Fruit fly (Drosophila melanogaster): ENCODE data around the gene wor.
A peak's percentile ranks its signal among the peaks of the same experiment; 100 is the strongest.

wor gene

dm6 chr2L:15414068-15414467 is 11.3 kb downstream of the wor start (continued):
- TF ChIP-seq CG3032 (tag; optimal IDR thresholded peaks at IDR 0.05) (peak; percentile 78), vri (GFP tag; optimal IDR thresholded peaks at IDR 0.05) (peak; percentile 82), CG6163 (GFP tag; IDR thresholded peaks at IDR 0.05) (peak; percentile 85), CG16779 (tag; optimal IDR thresholded peaks at IDR 0.05) (no peak), CG31627 (GFP tag; optimal IDR thresholded peaks at IDR 0.05) (peak; percentile 64), ss (GFP tag; optimal IDR thresholded peaks at IDR 0.05) (peak; percentile 40 to 57), CG6854 (GFP tag; optimal IDR thresholded peaks at IDR 0.05) (peak; percentile 66), Eip75B (GFP tag; optimal IDR thresholded peaks at IDR 0.05) (peak; percentile 73), eg (GFP tag; IDR thresholded peaks at IDR 0.05) (no peak), achi (GFP tag; optimal IDR thresholded peaks at IDR 0.05) (peak; percentile 76), CG3919 (GFP tag; optimal IDR thresholded peaks at IDR 0.05) (peak; percentile 70), fkh (GFP tag; optimal IDR thresholded peaks at IDR 0.05) (no peak), CG32006 (GFP tag; optimal IDR thresholded peaks at IDR 0.05) (peak; percentile 11), topi (GFP tag; optimal IDR thresholded peaks at IDR 0.05) (peak; percentile 87), CG11902 (GFP tag; optimal IDR thresholded peaks at IDR 0.05) (peak; percentile 24), CG8119 (GFP tag; IDR thresholded peaks at IDR 0.05) (peak; percentile 49; the same call in 1 of the 3 replicates)

DNA sequence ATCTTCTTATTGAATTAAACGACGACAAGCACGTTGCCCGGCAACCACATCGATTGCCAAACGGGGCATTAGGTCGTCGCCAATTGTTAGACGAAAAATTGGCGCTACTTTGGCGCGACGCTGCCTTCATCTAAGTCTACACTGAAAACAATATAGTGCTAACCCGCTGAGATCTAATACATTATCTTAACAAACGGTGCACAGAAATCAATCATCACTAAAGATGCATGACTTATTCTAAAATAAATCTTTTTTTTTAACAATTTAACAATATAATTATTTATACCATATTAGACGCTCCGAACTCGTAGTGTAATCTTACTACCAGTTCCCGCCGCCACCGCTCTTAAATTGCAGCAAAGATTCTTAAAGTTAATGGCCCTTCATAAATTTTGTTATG is 13.5 kb downstream of the wor start:
- TF ChIP-seq CG11294 (GFP tag; IDR thresholded peaks at IDR 0.05) (no peak), CG8319 (GFP tag; optimal IDR thresholded peaks at IDR 0.05) (no peak), CG4318 (GFP tag; optimal IDR thresholded peaks at IDR 0.05) (no peak), CG15336 (GFP tag; IDR thresholded peaks at IDR 0.05) (0 out of 2 replicates have a peak, but pooled peaks have one; percentile 36), fd85E (GFP tag; optimal IDR thresholded peaks at IDR 0.05) (no peak), achi (GFP tag; optimal IDR thresholded peaks at IDR 0.05) (no peak), eg (GFP tag; IDR thresholded peaks at IDR 0.05) (0 out of 3 replicates have a peak, but pooled peaks have one; percentile 36), CG11902 (GFP tag; optimal IDR thresholded peaks at IDR 0.05) (no peak), Eip75B (GFP tag; optimal IDR thresholded peaks at IDR 0.05) (no peak), CG34406 (GFP tag; optimal IDR thresholded peaks at IDR 0.05) (no peak), topi (GFP tag; optimal IDR thresholded peaks at IDR 0.05) (no peak), lz (GFP tag; optimal IDR thresholded peaks at IDR 0.05) (no peak), acj6 (GFP tag; optimal IDR thresholded peaks at IDR 0.05) (no peak), vri (GFP tag; optimal IDR thresholded peaks at IDR 0.05) (no peak), Lpt (GFP tag; optimal IDR thresholded peaks at IDR 0.05) (no peak), CG10669 (GFP tag; optimal IDR thresholded peaks at IDR 0.05) (no peak), Sox14 (GFP tag; optimal IDR thresholded peaks at IDR 0.05) (no peak), Hr38 (GFP tag; optimal IDR thresholded peaks at IDR 0.05) (no peak), CG8119 (GFP tag; IDR thresholded peaks at IDR 0.05) (peak; percentile 34; the same call in 1 of the 3 replicates), Ets21C (GFP tag; optimal IDR thresholded peaks at IDR 0.05) (no peak), Gug (GFP tag; IDR thresholded peaks at IDR 0.05) (no peak), net (GFP tag; optimal IDR thresholded peaks at IDR 0.05) (no peak), CG6276 (GFP tag; optimal IDR thresholded peaks at IDR 0.05) (no peak), Sox15 (GFP tag; optimal IDR thresholded peaks at IDR 0.05) (no peak), ss (GFP tag; optimal IDR thresholded peaks at IDR 0.05) (no peak), CG16779 (tag; optimal IDR thresholded peaks at IDR 0.05) (no peak), OdsH (GFP tag; optimal IDR thresholded peaks at IDR 0.05) (no peak), dac (GFP tag; optimal IDR thresholded peaks at IDR 0.05) (no peak), CG3919 (GFP tag; optimal IDR thresholded peaks at IDR 0.05) (no peak), CG1621 (tag; optimal IDR thresholded peaks at IDR 0.05) (no peak), Met (GFP tag; optimal IDR thresholded peaks at IDR 0.05) (no peak), CG10631 (GFP tag; optimal IDR thresholded peaks at IDR 0.05) (peak; percentile 3), fkh (GFP tag; optimal IDR thresholded peaks at IDR 0.05) (no peak), esn (GFP tag; optimal IDR thresholded peaks at IDR 0.05) (no peak), Hr39 (GFP tag; optimal IDR thresholded peaks at IDR 0.05) (no peak), CG11762 (GFP tag; optimal IDR thresholded peaks at IDR 0.05; ENCODE audit: insufficient read depth) (no peak), CG32006 (GFP tag; optimal IDR thresholded peaks at IDR 0.05) (peak; percentile 34), fd59A (GFP tag; optimal IDR thresholded peaks at IDR 0.05) (no peak), cyc (GFP tag; optimal IDR thresholded peaks at IDR 0.05) (no peak), CG6854 (GFP tag; optimal IDR thresholded peaks at IDR 0.05) (no peak), CG6808 (GFP tag; optimal IDR thresholded peaks at IDR 0.05) (no peak), CG6792 (GFP tag; optimal IDR thresholded peaks at IDR 0.05) (no peak)

Data from whole organism, prepupa.